Fruit fly (Drosophila melanogaster) whole organism, embryonic: ENCODE data around the gene Fdx1.

Experiments used
- Ada2b ChIP-seq: fragments of 200-800 bp; sonication (Bioruptor generic); IDR thresholded peaks from 2 replicates; pipeline ENCODE4 v1.3.6; 2022; ENCODE audit warnings: missing biosample characterization, missing genetic modification characterization
- BEAF-32 ChIP-seq: fragments of 200-800 bp; sonication (Bioruptor generic); optimal IDR thresholded peaks from 3 replicates; lab custom pipeline; 2017; ENCODE audit warnings: missing biosample characterization, missing genetic modification characterization, mild to moderate bottlenecking, moderate library complexity, missing genetic modification reagents
- BtbVII ChIP-seq: fragments of 200-800 bp; sonication (Bioruptor generic); optimal IDR thresholded peaks from 3 replicates; lab custom pipeline; 2017; ENCODE audit warnings: missing biosample characterization, mild to moderate bottlenecking, missing genetic modification characterization
- CG10209 ChIP-seq: fragments of 200-800 bp; sonication (Bioruptor generic); optimal IDR thresholded peaks from 3 replicates; lab custom pipeline; 2017; ENCODE audit warnings: missing biosample characterization, mild to moderate bottlenecking, missing genetic modification characterization, missing genetic modification reagents
- CG10366 ChIP-seq: fragments of 200-800 bp; sonication (Bioruptor generic); IDR thresholded peaks from 2 replicates; pipeline ENCODE4 v1.3.6; 2022; ENCODE audit warnings: missing biosample characterization, missing genetic modification characterization
- CG10959 ChIP-seq: fragments of 200-800 bp; sonication (Bioruptor generic); IDR thresholded peaks from 2 replicates; pipeline ENCODE4 v1.3.6; 2022; ENCODE audit warnings: missing biosample characterization, missing genetic modification characterization
- CG10979 ChIP-seq: fragments of 200-800 bp; sonication (Bioruptor generic); optimal IDR thresholded peaks from 2 replicates; lab custom pipeline; 2018; ENCODE audit warnings: missing biosample characterization, mild to moderate bottlenecking, missing genetic modification characterization, moderate library complexity
- CG11085 ChIP-seq: fragments of 200-800 bp; sonication (Bioruptor generic); IDR thresholded peaks from 2 replicates; pipeline ENCODE4 v1.3.6; 2022; ENCODE audit warnings: missing biosample characterization, missing genetic modification characterization
- CG12299 ChIP-seq: fragments of 200-800 bp; sonication (Bioruptor generic); optimal IDR thresholded peaks from 2 replicates; lab custom pipeline; 2018; ENCODE audit warnings: missing biosample characterization, mild to moderate bottlenecking, missing genetic modification characterization
- CG1233 ChIP-seq: fragments of 200-800 bp; sonication (Bioruptor generic); optimal IDR thresholded peaks from 4 replicates; lab custom pipeline; 2018; ENCODE audit warnings: missing biosample characterization, mild to moderate bottlenecking, missing genetic modification characterization
- CG14710 ChIP-seq: fragments of 200-800 bp; sonication (Bioruptor generic); optimal IDR thresholded peaks from 3 replicates; lab custom pipeline; 2019; ENCODE audit warnings: missing biosample characterization, mild to moderate bottlenecking, missing genetic modification characterization, moderate library complexity
- CG18599 ChIP-seq: fragments of 200-800 bp; sonication (Bioruptor generic); optimal IDR thresholded peaks from 3 replicates; lab custom pipeline; 2017; ENCODE audit warnings: missing biosample characterization, missing genetic modification characterization, mild to moderate bottlenecking, moderate library complexity, missing genetic modification reagents
- CG2116 ChIP-seq: fragments of 200-800 bp; sonication (Bioruptor generic); optimal IDR thresholded peaks from 3 replicates; lab custom pipeline; 2018; ENCODE audit warnings: missing biosample characterization, mild to moderate bottlenecking, missing genetic modification characterization
- CG31441 ChIP-seq: fragments of 200-800 bp; sonication (Bioruptor generic); IDR thresholded peaks from 2 replicates; pipeline ENCODE4 v1.3.6; 2022; ENCODE audit warnings: missing biosample characterization, missing genetic modification characterization
- CG34376 ChIP-seq: fragments of 200-800 bp; sonication (Bioruptor generic); optimal IDR thresholded peaks from 2 replicates; lab custom pipeline; 2018; ENCODE audit warnings: missing biosample characterization, mild to moderate bottlenecking, missing genetic modification characterization
- CG42726 ChIP-seq: fragments of 200-800 bp; sonication (Bioruptor generic); IDR thresholded peaks from 2 replicates; pipeline ENCODE4 v1.3.6; 2022; ENCODE audit warnings: missing biosample characterization, missing genetic modification characterization; ENCODE audit not compliant: partially characterized antibody
- CG43689 ChIP-seq: fragments of 200-800 bp; sonication (Bioruptor generic); IDR thresholded peaks from 2 replicates; pipeline ENCODE4 v1.3.6; 2022; ENCODE audit warnings: missing biosample characterization, missing genetic modification characterization
- CG4617 ChIP-seq: fragments of 200-800 bp; sonication (Bioruptor generic); optimal IDR thresholded peaks from 3 replicates; lab custom pipeline; 2016; ENCODE audit warnings: missing biosample characterization, missing genetic modification characterization, borderline replicate concordance
- CG7556 ChIP-seq: fragments of 200-800 bp; sonication (Bioruptor generic); optimal IDR thresholded peaks from 2 replicates; lab custom pipeline; 2017; ENCODE audit warnings: missing biosample characterization, mild to moderate bottlenecking, missing genetic modification characterization
- CG7987 ChIP-seq: fragments of 200-800 bp; sonication (Bioruptor generic); optimal IDR thresholded peaks from 2 replicates; lab custom pipeline; 2018; ENCODE audit warnings: missing biosample characterization, mild to moderate bottlenecking, missing genetic modification characterization, moderate library complexity
- Camta ChIP-seq: fragments of 200-800 bp; sonication (Bioruptor generic); optimal IDR thresholded peaks from 2 replicates; lab custom pipeline; 2016; ENCODE audit warnings: missing biosample characterization, missing genetic modification characterization
- Chrac-16 ChIP-seq: fragments of 200-800 bp; sonication (Bioruptor generic); optimal IDR thresholded peaks from 3 replicates; lab custom pipeline; 2016; ENCODE audit warnings: missing biosample characterization, missing genetic modification characterization
- E2f2 ChIP-seq: fragments of 200-800 bp; sonication (Bioruptor generic); IDR thresholded peaks from 2 replicates; pipeline ENCODE4 v1.3.6; 2022; ENCODE audit warnings: missing biosample characterization, missing genetic modification characterization
- Hr3 ChIP-seq: fragments of 200-800 bp; sonication (Bioruptor generic); optimal IDR thresholded peaks from 3 replicates; lab custom pipeline; 2016; ENCODE audit warnings: missing biosample characterization, missing genetic modification characterization
- NfI ChIP-seq: fragments of 200-800 bp; sonication (Bioruptor generic); optimal IDR thresholded peaks from 3 replicates; lab custom pipeline; 2018; ENCODE audit warnings: missing biosample characterization, mild to moderate bottlenecking, missing genetic modification characterization, moderate library complexity
- Pdp1 ChIP-seq, 2 experiments: fragments of 200-800 bp; sonication (Bioruptor generic); optimal IDR thresholded peaks; 3 replicates each; lab custom pipeline; 2016; ENCODE audit warnings: missing biosample characterization in 2 of 2, missing genetic modification characterization in 2 of 2, mild to moderate bottlenecking in 1 of 2, moderate library complexity in 1 of 2
- Tbp ChIP-seq: fragments of >200 bp; optimal IDR thresholded peaks from 2 replicates; lab custom pipeline; 2018; ENCODE audit warnings: missing biosample characterization, missing genetic modification characterization
- ac ChIP-seq: fragments of 200-800 bp; sonication (Bioruptor generic); optimal IDR thresholded peaks from 3 replicates; lab custom pipeline; 2017; ENCODE audit warnings: missing biosample characterization, mild to moderate bottlenecking, missing genetic modification characterization
- az2 ChIP-seq: fragments of 200-800 bp; sonication (Bioruptor generic); optimal IDR thresholded peaks from 3 replicates; lab custom pipeline; 2016; ENCODE audit warnings: missing biosample characterization, missing genetic modification characterization
- emc ChIP-seq: fragments of 200-800 bp; sonication (Bioruptor generic); optimal IDR thresholded peaks from 2 replicates; lab custom pipeline; 2016; ENCODE audit warnings: missing biosample characterization, missing genetic modification characterization
- esg ChIP-seq: fragments of 200-800 bp; sonication (Bioruptor generic); conservative IDR thresholded peaks from 2 replicates; pipeline ENCODE4 v1.3.6; 2022; ENCODE audit warnings: missing biosample characterization, missing genetic modification characterization
- exex ChIP-seq: fragments of 200-800 bp; sonication (Bioruptor generic); optimal IDR thresholded peaks from 4 replicates; lab custom pipeline; 2018; ENCODE audit warnings: missing biosample characterization, mild to moderate bottlenecking, missing genetic modification characterization, moderate library complexity
- fd64A ChIP-seq: fragments of 200-800 bp; sonication (Bioruptor generic); optimal IDR thresholded peaks from 3 replicates; lab custom pipeline; 2018; ENCODE audit warnings: missing biosample characterization, mild to moderate bottlenecking, missing genetic modification characterization
- fd96Cb ChIP-seq: fragments of 200-800 bp; sonication (Bioruptor generic); optimal IDR thresholded peaks from 2 replicates; lab custom pipeline; 2018; ENCODE audit warnings: missing biosample characterization, mild to moderate bottlenecking, missing genetic modification characterization, moderate library complexity
- gfzf ChIP-seq: fragments of 200-800 bp; sonication (Bioruptor generic); optimal IDR thresholded peaks from 2 replicates; lab custom pipeline; 2016; ENCODE audit warnings: missing biosample characterization, mild to moderate bottlenecking, missing genetic modification characterization, moderate library complexity
- grn ChIP-seq: fragments of 200-800 bp; sonication (Bioruptor generic); optimal IDR thresholded peaks from 3 replicates; lab custom pipeline; 2017; ENCODE audit warnings: missing biosample characterization, missing genetic modification characterization
- gro ChIP-seq: fragments of 200-800 bp; sonication (Bioruptor generic); optimal IDR thresholded peaks from 2 replicates; lab custom pipeline; 2016; ENCODE audit warnings: missing biosample characterization, missing genetic modification characterization
- gt ChIP-seq: fragments of 200-800 bp; sonication (Bioruptor generic); IDR thresholded peaks from 2 replicates; pipeline ENCODE4 v1.3.6; 2022; ENCODE audit warnings: missing biosample characterization, missing genetic modification characterization
- hth ChIP-seq: fragments of >200 bp; optimal IDR thresholded peaks from 2 replicates; lab custom pipeline; 2017; ENCODE audit warnings: inconsistent platforms
- lmd ChIP-seq: fragments of 200-800 bp; sonication (Bioruptor generic); IDR thresholded peaks from 2 replicates; pipeline ENCODE4 v1.3.6; 2022; ENCODE audit warnings: missing biosample characterization, missing genetic modification characterization
- sd ChIP-seq: fragments of 200-800 bp; sonication (Bioruptor generic); optimal IDR thresholded peaks from 3 replicates; lab custom pipeline; 2018; ENCODE audit warnings: missing biosample characterization, mild to moderate bottlenecking, missing genetic modification characterization, moderate library complexity
- sens-2 ChIP-seq: fragments of 200-800 bp; sonication (Bioruptor generic); IDR thresholded peaks from 2 replicates; pipeline ENCODE4 v1.3.6; 2022; ENCODE audit warnings: missing biosample characterization, missing genetic modification characterization
- seq ChIP-seq: fragments of 200-800 bp; sonication (Bioruptor generic); IDR thresholded peaks from 2 replicates; pipeline ENCODE4 v1.3.6; 2022; ENCODE audit warnings: missing biosample characterization, missing genetic modification characterization
- sqz ChIP-seq: fragments of 200-800 bp; sonication (Bioruptor generic); optimal IDR thresholded peaks from 3 replicates; lab custom pipeline; 2018; ENCODE audit warnings: missing biosample characterization, mild to moderate bottlenecking, missing genetic modification characterization
- tin ChIP-seq: fragments of 200-800 bp; sonication (Bioruptor generic); optimal IDR thresholded peaks from 3 replicates; lab custom pipeline; 2016; ENCODE audit warnings: missing biosample characterization, missing genetic modification characterization
- tio ChIP-seq: fragments of 200-800 bp; sonication (Bioruptor generic); optimal IDR thresholded peaks from 2 replicates; lab custom pipeline; 2017; ENCODE audit warnings: missing biosample characterization, missing genetic modification characterization, inconsistent platforms
- twi ChIP-seq: fragments of 200-800 bp; optimal IDR thresholded peaks from 2 replicates; lab custom pipeline; 2019; ENCODE audit warnings: missing biosample characterization, mild to moderate bottlenecking, missing genetic modification characterization, moderate library complexity
- tx ChIP-seq: fragments of 200-800 bp; sonication (Bioruptor generic); optimal IDR thresholded peaks from 2 replicates; lab custom pipeline; 2016; ENCODE audit warnings: missing biosample characterization, missing genetic modification characterization
- vfl ChIP-seq: fragments of 200-800 bp; sonication (Bioruptor generic); optimal IDR thresholded peaks from 2 replicates; lab custom pipeline; 2016; ENCODE audit warnings: missing biosample characterization, missing genetic modification characterization
- wor ChIP-seq: fragments of 200-800 bp; sonication (Bioruptor generic); IDR thresholded peaks from 2 replicates; pipeline ENCODE4 v1.3.6; 2022; ENCODE audit warnings: missing biosample characterization, missing genetic modification characterization
- zen2 ChIP-seq: fragments of 200-800 bp; sonication (Bioruptor generic); IDR thresholded peaks from 3 replicates; pipeline ENCODE4 v1.3.6; 2022; ENCODE audit warnings: missing biosample characterization, missing genetic modification characterization; ENCODE audit not compliant: partially characterized antibody

Fdx1 gene

dm6 chr3L:9360217-9360692 is 10.8 kb downstream of the Fdx1 start, which contains the start of gene Pdxk (continued):
- peak; percentile 52 for TF ChIP-seq CG7987
- TF ChIP-seq tio (GFP tag; lab: Kevin White, UChicago), result no peak
- peak; percentile 40 for TF ChIP-seq fd64A
- TF ChIP-seq NfI (GFP tag; lab: Kevin White, UChicago), result no peak
- TF ChIP-seq lmd (GFP tag; lab: Robert Waterston, UW), result no peak
- peak; percentile 93 for TF ChIP-seq CG34376 (GFP tag; lab: Kevin White, UChicago)
- 0 out of 2 replicates have a peak, but pooled peaks have one; percentile 21 for TF ChIP-seq CG31441 (GFP tag; lab: Robert Waterston, UW)
- TF ChIP-seq CG10959, result no peak
- TF ChIP-seq Pdp1 (GFP tag; optimal IDR thresholded peaks at IDR 0.05; lab: Kevin White, UChicago), result peak in 1 of 2 experiments; percentile 91
- TF ChIP-seq exex (tag; lab: Kevin White, UChicago), result peak; percentile 67
- TF ChIP-seq az2, result no peak
- TF ChIP-seq CG4617 (GFP tag; lab: Kevin White, UChicago), result no peak
- no peak for TF ChIP-seq ac
- no peak for TF ChIP-seq hth (lab: Kevin White, UChicago)
- TF ChIP-seq E2f2 (GFP tag; lab: Robert Waterston, UW), result peak; percentile 37; the same call in 1 of the 2 replicates
- TF ChIP-seq CG14710, result peak; percentile 25
- no peak for TF ChIP-seq CG18599 (GFP tag; lab: Kevin White, UChicago)
- peak; percentile 38 for TF ChIP-seq BEAF-32 (GFP tag; lab: Kevin White, UChicago)
- no peak for TF ChIP-seq CG7556 (GFP tag; lab: Kevin White, UChicago)
- TF ChIP-seq tin (GFP tag; lab: Kevin White, UChicago), result no peak
- no peak for TF ChIP-seq tx (GFP tag; lab: Kevin White, UChicago)
- no peak for TF ChIP-seq zen2 (GFP tag; lab: Robert Waterston, UW)
- TF ChIP-seq grn (GFP tag; lab: Kevin White, UChicago), result peak; percentile 71
- no peak for TF ChIP-seq CG43689 (GFP tag; lab: Robert Waterston, UW)
- no peak for TF ChIP-seq Ada2b (GFP tag; lab: Robert Waterston, UW)
- peak; percentile 28 for TF ChIP-seq CG12299 (tag; lab: Kevin White, UChicago)
- no peak for TF ChIP-seq CG10979 (tag; lab: Kevin White, UChicago)
- peak; percentile 40 for TF ChIP-seq twi (tag; lab: Kevin White, UChicago)
- no peak for TF ChIP-seq vfl (GFP tag; lab: Kevin White, UChicago)
- no peak for TF ChIP-seq fd96Cb (tag; lab: Kevin White, UChicago)
- no peak for TF ChIP-seq Tbp (GFP tag; lab: Kevin White, UChicago)
- TF ChIP-seq CG2116 (GFP tag; lab: Kevin White, UChicago), result peak; percentile 35
- no peak for TF ChIP-seq sqz (GFP tag; lab: Kevin White, UChicago)
- TF ChIP-seq Chrac-16 (GFP tag; lab: Kevin White, UChicago), result no peak
- TF ChIP-seq gro, result peak; percentile 0
- no peak for TF ChIP-seq CG10209 (GFP tag; lab: Kevin White, UChicago)
- no peak for TF ChIP-seq sens-2
- TF ChIP-seq seq (GFP tag; lab: Robert Waterston, UW), result no peak
- TF ChIP-seq emc (GFP tag; lab: Kevin White, UChicago), result no peak
- no peak for TF ChIP-seq gt
- no peak for TF ChIP-seq CG11085
- no peak for TF ChIP-seq CG10366 (GFP tag; lab: Robert Waterston, UW)
- TF ChIP-seq CG42726, result no peak
- no peak for TF ChIP-seq Camta (GFP tag; lab: Kevin White, UChicago)
- peak; percentile 63 for TF ChIP-seq gfzf (GFP tag; lab: Kevin White, UChicago)
- TF ChIP-seq esg (GFP tag; lab: Robert Waterston, UW), result no peak
- TF ChIP-seq CG1233 (GFP tag; lab: Kevin White, UChicago), result peak; percentile 6
- no peak for TF ChIP-seq Hr3 (GFP tag; lab: Kevin White, UChicago)
- TF ChIP-seq wor (GFP tag; lab: Robert Waterston, UW), result no peak
- no peak for TF ChIP-seq sd (tag; lab: Kevin White, UChicago)
- peak; percentile 24 for TF ChIP-seq BtbVII (GFP tag; lab: Kevin White, UChicago)
